Worm (Caenorhabditis elegans): ENCODE data around the gene B0250.18.
A peak's percentile ranks its signal among the peaks of the same experiment; 100 is the strongest.

Gene B0250.18

ce11 chrV:20476514-20476913 lies 15.8 kb upstream of the B0250.18 start:
- TF ChIP-seq pat-9 (tag; optimal IDR thresholded peaks at IDR 0.05), result no peak
- TF ChIP-seq che-1 (tag; optimal IDR thresholded peaks at IDR 0.05), result no peak
- no peak for TF ChIP-seq fkh-10 (GFP tag; optimal IDR thresholded peaks at IDR 0.05)
- TF ChIP-seq eyg-1 (tag; optimal IDR thresholded peaks at IDR 0.05), result no peak
- no peak for TF ChIP-seq zip-5 (tag; optimal IDR thresholded peaks at IDR 0.05)
- TF ChIP-seq ceh-48 (tag; optimal IDR thresholded peaks at IDR 0.05), result no peak
- TF ChIP-seq ceh-9 (tag; optimal IDR thresholded peaks at IDR 0.05), result no peak
- TF ChIP-seq tbx-7 (tag; optimal IDR thresholded peaks at IDR 0.05), result no peak
- no peak for TF ChIP-seq C38D4.7 (GFP tag; optimal IDR thresholded peaks at IDR 0.05)
- no peak for TF ChIP-seq ceh-45 (GFP tag; IDR thresholded peaks at IDR 0.05)
- TF ChIP-seq ttx-3 (tag; optimal IDR thresholded peaks at IDR 0.05), result no peak
- TF ChIP-seq elt-2 (tag; optimal IDR thresholded peaks at IDR 0.05), result no peak

- TF ChIP-seq nfya-1 (tag; optimal IDR thresholded peaks at IDR 0.05) (peak; percentile 82), ceh-22 (tag; optimal IDR thresholded peaks at IDR 0.05) (no peak), odd-2 (tag; optimal IDR thresholded peaks at IDR 0.05) (no peak), hlh-13 (GFP tag; optimal IDR thresholded peaks at IDR 0.05) (no peak), sox-4 (tag; optimal IDR thresholded peaks at IDR 0.05) (no peak)
These were observed 15.1 kb upstream of the B0250.18 start, which contains the start of gene B0250.7 for ce11 chrV:20475830-20476229. TSS of gene B0250.7 (minus strand) at chrV:20476061.

- TF ChIP-seq rnt-1 (tag; optimal IDR thresholded peaks at IDR 0.05), result no peak
- TF ChIP-seq C08G9.2 (tag; optimal IDR thresholded peaks at IDR 0.05), result no peak
- no peak for TF ChIP-seq ahr-1 (tag; optimal IDR thresholded peaks at IDR 0.05)
- no peak for TF ChIP-seq ztf-16 (tag; optimal IDR thresholded peaks at IDR 0.05)
- TF ChIP-seq nhr-11 (tag; optimal IDR thresholded peaks at IDR 0.05), result no peak
- no peak for TF ChIP-seq fax-1 (tag; optimal IDR thresholded peaks at IDR 0.05)
- TF ChIP-seq odd-2 (tag; optimal IDR thresholded peaks at IDR 0.05), result no peak
- TF ChIP-seq ceh-45 (GFP tag; IDR thresholded peaks at IDR 0.05), result no peak
- no peak for TF ChIP-seq dve-1 (tag; optimal IDR thresholded peaks at IDR 0.05)
- TF ChIP-seq che-1 (tag; optimal IDR thresholded peaks at IDR 0.05), result no peak
- TF ChIP-seq ceh-24 (tag; optimal IDR thresholded peaks at IDR 0.05), result no peak
- TF ChIP-seq K09A11.1 (tag; optimal IDR thresholded peaks at IDR 0.05; ENCODE audit: insufficient read depth), result no peak
- no peak for TF ChIP-seq elt-4 (tag; optimal IDR thresholded peaks at IDR 0.05)
- TF ChIP-seq mec-3 (tag; optimal IDR thresholded peaks at IDR 0.05; ENCODE audit: borderline replicate concordance), result no peak
- TF ChIP-seq C38D4.7 (GFP tag; optimal IDR thresholded peaks at IDR 0.05), result no peak
- TF ChIP-seq sox-4 (tag; optimal IDR thresholded peaks at IDR 0.05), result no peak
- TF ChIP-seq hlh-30 (tag; optimal IDR thresholded peaks at IDR 0.05; ENCODE audit: insufficient read depth), result no peak
- no peak for TF ChIP-seq tbx-7 (tag; optimal IDR thresholded peaks at IDR 0.05)
These were observed 14.3 kb upstream of the B0250.18 start for ce11 chrV:20475029-20475428.

DNA sequence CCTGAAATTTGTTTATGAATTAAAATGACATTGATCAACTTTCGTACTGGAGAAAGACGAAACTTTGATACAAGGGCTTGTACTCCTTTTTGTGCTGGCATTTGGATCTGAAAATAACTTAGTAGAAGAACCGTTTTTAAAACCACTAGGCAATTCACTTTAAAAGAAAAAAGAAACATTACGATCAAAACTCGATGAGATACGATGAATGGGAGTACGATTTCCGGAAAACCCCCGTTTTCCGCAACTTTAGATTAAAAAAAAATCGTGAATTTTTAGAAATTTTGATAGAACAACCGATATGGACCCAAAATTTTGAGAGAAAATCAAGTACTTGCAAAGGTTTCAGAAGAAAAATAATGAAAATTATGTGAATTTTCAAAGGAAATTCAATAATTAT lies 9.7 kb upstream of the B0250.18 start, which contains the start of gene B0250.8:
B0250.8 (minus strand) TSS at position 101 of the 400 bp plus-strand sequence.
- TF ChIP-seq ceh-22 (tag; optimal IDR thresholded peaks at IDR 0.05) (no peak), pag-3 (tag; optimal IDR thresholded peaks at IDR 0.05; ENCODE audit: borderline replicate concordance) (no peak), unc-42 (tag; optimal IDR thresholded peaks at IDR 0.05) (no peak), ceh-31 (tag; optimal IDR thresholded peaks at IDR 0.05) (no peak), ets-4 (tag; optimal IDR thresholded peaks at IDR 0.05) (no peak), C08G9.2 (tag; optimal IDR thresholded peaks at IDR 0.05) (no peak), ceh-2 (tag; optimal IDR thresholded peaks at IDR 0.05) (no peak), rnt-1 (tag; optimal IDR thresholded peaks at IDR 0.05) (no peak), ceh-34 (tag; optimal IDR thresholded peaks at IDR 0.05) (no peak), ama-1 (optimal IDR thresholded peaks at IDR 0.05) (no peak), pha-4 (tag; optimal IDR thresholded peaks at IDR 0.05) (no peak), zip-5 (tag; optimal IDR thresholded peaks at IDR 0.05) (no peak), pax-1 (tag; optimal IDR thresholded peaks at IDR 0.05) (no peak), ceh-30 (tag; optimal IDR thresholded peaks at IDR 0.05) (no peak), fkh-10 (GFP tag; optimal IDR thresholded peaks at IDR 0.05) (no peak), ceh-24 (tag; optimal IDR thresholded peaks at IDR 0.05) (no peak), eyg-1 (tag; optimal IDR thresholded peaks at IDR 0.05) (no peak), odd-2 (tag; optimal IDR thresholded peaks at IDR 0.05) (no peak), nhr-11 (tag; optimal IDR thresholded peaks at IDR 0.05) (no peak)
